Fruit fly (Drosophila melanogaster) whole organism, prepupa: ENCODE results near the gene Dysb.

Source experiments
- Blimp-1 ChIP-seq: fragments of 200-800 bp; sonication (Bioruptor generic); optimal IDR thresholded peaks from 3 replicates; lab custom pipeline; 2017; ENCODE audit warnings: missing biosample characterization, missing genetic modification characterization, mild to moderate bottlenecking, moderate library complexity, missing genetic modification reagents
- CG10631 ChIP-seq: fragments of 200-800 bp; sonication (Bioruptor generic); optimal IDR thresholded peaks from 2 replicates; lab custom pipeline; 2016; ENCODE audit warnings: missing biosample characterization, missing genetic modification characterization
- CG10669 ChIP-seq: fragments of 200-800 bp; sonication (Bioruptor generic); optimal IDR thresholded peaks from 3 replicates; lab custom pipeline; 2018; ENCODE audit warnings: missing biosample characterization, mild to moderate bottlenecking, missing genetic modification characterization, moderate library complexity
- CG11294 ChIP-seq: fragments of 200-800 bp; sonication (Bioruptor generic); IDR thresholded peaks from 2 replicates; pipeline ENCODE4 v1.3.6; 2022; ENCODE audit warnings: missing biosample characterization, missing genetic modification characterization
- CG11762 ChIP-seq: fragments of 200-800 bp; sonication (Bioruptor generic); optimal IDR thresholded peaks from 3 replicates; lab custom pipeline; 2016; ENCODE audit warnings: missing biosample characterization, missing genetic modification characterization; ENCODE audit not compliant: insufficient read depth
- CG11902 ChIP-seq: fragments of 200-800 bp; sonication (Bioruptor generic); optimal IDR thresholded peaks from 3 replicates; lab custom pipeline; 2016; ENCODE audit warnings: missing biosample characterization, missing genetic modification characterization
- CG1621 ChIP-seq: fragments of 200-800 bp; sonication (Bioruptor generic); optimal IDR thresholded peaks from 3 replicates; lab custom pipeline; 2018; ENCODE audit warnings: missing biosample characterization, mild to moderate bottlenecking, missing genetic modification characterization
- CG16779 ChIP-seq: fragments of 200-800 bp; sonication (Bioruptor generic); optimal IDR thresholded peaks from 3 replicates; lab custom pipeline; 2017; ENCODE audit warnings: missing biosample characterization, mild to moderate bottlenecking, missing genetic modification characterization
- CG3032 ChIP-seq: fragments of 200-800 bp; optimal IDR thresholded peaks from 2 replicates; lab custom pipeline; 2019; ENCODE audit warnings: missing biosample characterization, mild to moderate bottlenecking, missing genetic modification characterization, moderate library complexity
- CG32006 ChIP-seq: fragments of 200-800 bp; sonication (Bioruptor generic); optimal IDR thresholded peaks from 3 replicates; lab custom pipeline; 2017; ENCODE audit warnings: missing biosample characterization, mild to moderate bottlenecking, missing genetic modification characterization
- CG34406 ChIP-seq: fragments of 200-800 bp; sonication (Bioruptor generic); optimal IDR thresholded peaks from 3 replicates; lab custom pipeline; 2016; ENCODE audit warnings: missing biosample characterization, missing genetic modification characterization
- CG3919 ChIP-seq: fragments of 200-800 bp; sonication (Bioruptor generic); optimal IDR thresholded peaks from 3 replicates; lab custom pipeline; 2016; ENCODE audit warnings: missing biosample characterization, missing genetic modification characterization
- CG4318 ChIP-seq: fragments of 200-800 bp; sonication (Bioruptor generic); optimal IDR thresholded peaks from 3 replicates; lab custom pipeline; 2017; ENCODE audit warnings: missing biosample characterization, mild to moderate bottlenecking, missing genetic modification characterization
- CG6276 ChIP-seq: fragments of 200-800 bp; sonication (Bioruptor generic); optimal IDR thresholded peaks from 2 replicates; lab custom pipeline; 2017; ENCODE audit warnings: missing biosample characterization, mild to moderate bottlenecking, missing genetic modification characterization
- CG6792 ChIP-seq: fragments of 200-800 bp; sonication (Bioruptor generic); optimal IDR thresholded peaks from 3 replicates; lab custom pipeline; 2016; ENCODE audit warnings: missing biosample characterization, missing genetic modification characterization
- CG6808 ChIP-seq: fragments of 200-800 bp; sonication (Bioruptor generic); optimal IDR thresholded peaks from 3 replicates; lab custom pipeline; 2017; ENCODE audit warnings: missing biosample characterization, missing genetic modification characterization, mild to moderate bottlenecking, moderate library complexity, missing genetic modification reagents
- CG6854 ChIP-seq: fragments of 200-800 bp; sonication (Bioruptor generic); optimal IDR thresholded peaks from 2 replicates; lab custom pipeline; 2017; ENCODE audit warnings: missing biosample characterization, mild to moderate bottlenecking, missing genetic modification characterization
- CG7368 ChIP-seq: fragments of 200-800 bp; sonication (Bioruptor generic); optimal IDR thresholded peaks from 3 replicates; lab custom pipeline; 2016; ENCODE audit warnings: missing biosample characterization, missing genetic modification characterization
- Ets21C ChIP-seq: fragments of 200-800 bp; sonication (Bioruptor generic); optimal IDR thresholded peaks from 3 replicates; lab custom pipeline; 2016; ENCODE audit warnings: missing biosample characterization, missing genetic modification characterization
- Ets96B ChIP-seq: fragments of 200-800 bp; optimal IDR thresholded peaks from 2 replicates; lab custom pipeline; 2019; ENCODE audit warnings: missing biosample characterization, mild to moderate bottlenecking, missing genetic modification characterization, moderate library complexity
- Gug ChIP-seq: fragments of 200-800 bp; sonication (Bioruptor generic); IDR thresholded peaks from 2 replicates; pipeline ENCODE4 v1.3.6; 2022; ENCODE audit warnings: missing biosample characterization, missing genetic modification characterization
- Hr39 ChIP-seq: fragments of 200-800 bp; sonication (Bioruptor generic); optimal IDR thresholded peaks from 2 replicates; lab custom pipeline; 2016; ENCODE audit warnings: missing biosample characterization, missing genetic modification characterization
- Hr4 ChIP-seq: fragments of 200-800 bp; sonication (Bioruptor generic); optimal IDR thresholded peaks from 3 replicates; lab custom pipeline; 2016; ENCODE audit warnings: missing biosample characterization, missing genetic modification characterization
- Lpt ChIP-seq: fragments of 200-800 bp; sonication (Bioruptor generic); optimal IDR thresholded peaks from 3 replicates; lab custom pipeline; 2016; ENCODE audit warnings: missing biosample characterization, missing genetic modification characterization
- Met ChIP-seq: fragments of 200-800 bp; sonication (Bioruptor generic); optimal IDR thresholded peaks from 3 replicates; lab custom pipeline; 2016; ENCODE audit warnings: missing biosample characterization, missing genetic modification characterization
- Sox102F ChIP-seq: fragments of 200-800 bp; sonication (Bioruptor generic); optimal IDR thresholded peaks from 2 replicates; lab custom pipeline; 2016; ENCODE audit warnings: missing biosample characterization, mild to moderate bottlenecking, missing genetic modification characterization
- Sox15 ChIP-seq: fragments of 200-800 bp; sonication (Bioruptor generic); optimal IDR thresholded peaks from 3 replicates; lab custom pipeline; 2016; ENCODE audit warnings: missing biosample characterization, missing genetic modification characterization
- cyc ChIP-seq: fragments of 200-800 bp; sonication (Bioruptor generic); optimal IDR thresholded peaks from 3 replicates; lab custom pipeline; 2016; ENCODE audit warnings: missing biosample characterization, missing genetic modification characterization
- dac ChIP-seq: fragments of 200-800 bp; sonication (Bioruptor generic); optimal IDR thresholded peaks from 2 replicates; lab custom pipeline; 2017; ENCODE audit warnings: missing biosample characterization, mild to moderate bottlenecking, missing genetic modification characterization
- fd85E ChIP-seq: fragments of 200-800 bp; sonication (Bioruptor generic); optimal IDR thresholded peaks from 3 replicates; lab custom pipeline; 2016; ENCODE audit warnings: missing biosample characterization, missing genetic modification characterization
- fkh ChIP-seq: fragments of 200-800 bp; sonication (Bioruptor generic); optimal IDR thresholded peaks from 3 replicates; lab custom pipeline; 2017; ENCODE audit warnings: missing biosample characterization, mild to moderate bottlenecking, missing genetic modification characterization, moderate library complexity
- lz ChIP-seq: fragments of 200-800 bp; sonication (Bioruptor generic); optimal IDR thresholded peaks from 3 replicates; lab custom pipeline; 2016; ENCODE audit warnings: missing biosample characterization, missing genetic modification characterization
- net ChIP-seq: fragments of 200-800 bp; sonication (Bioruptor generic); optimal IDR thresholded peaks from 3 replicates; lab custom pipeline; 2016; ENCODE audit warnings: missing biosample characterization, missing genetic modification characterization
- salr ChIP-seq, 2 experiments: fragments of 200-800 bp; sonication (Bioruptor generic); optimal IDR thresholded peaks; 3 replicates each; lab custom pipeline; 2016 to 2018; ENCODE audit warnings: missing biosample characterization in 2 of 2, missing genetic modification characterization in 2 of 2, mild to moderate bottlenecking in 1 of 2
- ss ChIP-seq, 2 experiments: fragments of 200-800 bp; sonication (Bioruptor generic); optimal IDR thresholded peaks; 2 replicates in 1 of 2; 3 replicates in 1 of 2; lab custom pipeline; 2017 to 2018; ENCODE audit warnings: mild to moderate bottlenecking in 2 of 2, missing biosample characterization in 2 of 2, missing genetic modification characterization in 2 of 2, moderate library complexity in 1 of 2
- svp ChIP-seq: fragments of 200-800 bp; sonication (Bioruptor generic); peaks from one replicate; lab custom pipeline; 2016; ENCODE audit warnings: missing biosample characterization, missing genetic modification characterization
- topi ChIP-seq: fragments of 200-800 bp; sonication (Bioruptor generic); optimal IDR thresholded peaks from 3 replicates; lab custom pipeline; 2016; ENCODE audit warnings: missing biosample characterization, missing genetic modification characterization

The Dysb gene

DNA sequence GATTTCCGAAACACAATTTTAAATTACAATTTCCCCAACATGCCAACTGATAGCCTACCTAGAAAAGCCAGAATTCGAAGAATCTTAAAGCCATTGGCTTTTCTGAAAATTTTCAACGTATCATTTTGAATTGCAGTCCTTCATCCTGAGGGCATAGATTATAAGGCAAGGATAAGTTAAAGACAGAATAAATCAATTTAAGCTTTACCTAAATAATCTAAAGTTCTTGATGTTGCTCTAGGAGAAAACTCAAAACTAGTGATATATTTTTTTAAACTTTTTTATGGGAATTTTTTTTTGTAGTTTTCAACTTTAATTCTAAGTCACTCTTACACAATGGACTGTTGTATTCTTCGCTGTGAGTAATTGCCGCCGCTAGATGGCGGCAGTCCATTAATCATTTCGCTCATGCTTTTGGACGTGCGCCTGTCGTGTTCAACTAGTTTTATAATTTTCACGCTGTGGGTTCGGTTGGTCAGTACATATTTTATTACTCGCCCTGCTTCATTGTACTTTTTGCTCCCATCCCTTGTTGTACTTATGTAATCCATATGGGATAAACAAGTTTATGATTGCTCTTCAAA lies 46.6 kb downstream of the Dysb start, which contains the start of gene COX6AL2:
COX6AL2 (minus strand) TSS at position 51 of the 584 bp plus-strand sequence.
- TF ChIP-seq lz (GFP tag; lab: Kevin White, UChicago): no peak
- no peak for TF ChIP-seq fkh (GFP tag; lab: Kevin White, UChicago)
- TF ChIP-seq CG11902 (GFP tag; lab: Kevin White, UChicago): no peak
- TF ChIP-seq Sox102F (GFP tag; lab: Kevin White, UChicago): no peak
- no peak for TF ChIP-seq CG1621 (tag; lab: Kevin White, UChicago)
- TF ChIP-seq CG11294 (GFP tag; lab: Robert Waterston, UW): no peak
- no peak for TF ChIP-seq CG7368 (GFP tag; lab: Kevin White, UChicago)
- no peak for TF ChIP-seq fd85E (GFP tag; lab: Kevin White, UChicago)
- no peak for TF ChIP-seq ss (GFP tag; optimal IDR thresholded peaks at IDR 0.05; lab: Kevin White, UChicago)
- no peak for TF ChIP-seq CG3032 (tag; lab: Kevin White, UChicago)
- no peak for TF ChIP-seq Sox15
- TF ChIP-seq CG10669 (GFP tag; lab: Kevin White, UChicago): no peak
- no peak for TF ChIP-seq CG6808 (GFP tag; lab: Kevin White, UChicago)
- no peak for TF ChIP-seq Blimp-1 (GFP tag; lab: Kevin White, UChicago)
- TF ChIP-seq CG32006: no peak
- TF ChIP-seq svp (GFP tag; lab: Kevin White, UChicago): no peak
- TF ChIP-seq CG6276 (GFP tag; lab: Kevin White, UChicago): no peak
- no peak for TF ChIP-seq Ets96B (tag; lab: Kevin White, UChicago)

DNA sequence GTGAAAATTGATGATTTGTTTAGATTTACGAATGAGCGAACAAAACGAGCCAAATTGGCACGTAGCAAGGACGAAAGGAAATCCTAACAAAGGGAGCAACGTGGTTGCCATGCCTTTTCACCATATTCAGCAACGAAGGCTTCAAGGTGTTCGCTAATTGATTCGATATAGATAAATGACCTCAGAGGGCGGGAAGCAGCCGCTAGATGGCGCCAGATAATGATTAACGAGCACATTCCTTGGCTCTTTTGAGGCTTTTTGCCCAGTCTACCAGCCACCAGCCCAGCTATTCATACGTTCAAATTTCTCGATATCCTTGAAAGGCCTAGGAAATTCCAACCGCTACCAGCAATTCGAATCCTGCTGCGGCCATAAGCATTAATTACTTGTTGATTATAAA lies 48.9 kb downstream of the Dysb start:
- TF ChIP-seq CG6854 (no peak), dac (no peak), CG6792 (GFP tag; lab: Kevin White, UChicago) (no peak), CG1621 (tag; lab: Kevin White, UChicago) (no peak), salr (GFP tag; optimal IDR thresholded peaks at IDR 0.05; lab: Kevin White, UChicago) (no peak), CG3919 (GFP tag; lab: Kevin White, UChicago) (no peak), cyc (GFP tag; lab: Kevin White, UChicago) (no peak), Hr4 (GFP tag; lab: Kevin White, UChicago) (no peak), Met (GFP tag; lab: Kevin White, UChicago) (no peak), CG4318 (no peak), CG6808 (GFP tag; lab: Kevin White, UChicago) (no peak), CG11902 (GFP tag; lab: Kevin White, UChicago) (no peak), Gug (GFP tag; lab: Robert Waterston, UW) (no peak), net (GFP tag; lab: Kevin White, UChicago) (no peak), Ets21C (GFP tag; lab: Kevin White, UChicago) (no peak)

DNA sequence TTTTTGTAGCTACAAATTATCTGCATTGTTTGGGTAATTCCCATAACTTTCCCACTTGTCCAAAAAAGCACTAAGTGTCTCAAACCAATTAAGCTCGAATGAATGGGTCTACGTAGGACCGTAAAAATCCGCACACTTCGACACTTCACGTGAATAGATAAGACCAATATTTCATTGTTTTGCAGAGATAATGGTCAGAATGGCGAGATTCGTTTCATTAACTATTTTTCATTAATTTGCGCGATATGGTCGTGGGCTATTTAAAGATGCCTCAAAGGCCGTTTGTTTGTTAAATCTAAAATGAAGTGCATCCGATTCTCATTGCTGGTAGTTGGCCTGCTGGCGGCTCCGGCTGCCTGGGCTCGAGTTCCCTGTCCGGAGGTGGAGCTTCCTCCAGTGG lies 49.7 kb downstream of the Dysb start, which contains the start of gene CG6839:
CG6839 (plus strand) TSS at position 301 of the 400 bp plus-strand sequence.
- no peak for TF ChIP-seq Hr4 (GFP tag; lab: Kevin White, UChicago)
- TF ChIP-seq topi (GFP tag; lab: Kevin White, UChicago): no peak
- no peak for TF ChIP-seq CG34406 (GFP tag; lab: Kevin White, UChicago)
- TF ChIP-seq Sox15: no peak
- TF ChIP-seq CG6792 (GFP tag; lab: Kevin White, UChicago): no peak
- no peak for TF ChIP-seq CG11762 (GFP tag; lab: Kevin White, UChicago)
- no peak for TF ChIP-seq CG1621 (tag; lab: Kevin White, UChicago)
- no peak for TF ChIP-seq CG6854
- TF ChIP-seq CG10631 (GFP tag; lab: Kevin White, UChicago): no peak
- no peak for TF ChIP-seq net (GFP tag; lab: Kevin White, UChicago)
- no peak for TF ChIP-seq dac
- TF ChIP-seq CG10669 (GFP tag; lab: Kevin White, UChicago): no peak
- TF ChIP-seq fkh (GFP tag; lab: Kevin White, UChicago): no peak
- TF ChIP-seq Hr39 (GFP tag; lab: Kevin White, UChicago): no peak
- no peak for TF ChIP-seq CG16779 (tag; lab: Kevin White, UChicago)
- TF ChIP-seq Ets21C (GFP tag; lab: Kevin White, UChicago): no peak
- no peak for TF ChIP-seq Sox102F (GFP tag; lab: Kevin White, UChicago)
- no peak for TF ChIP-seq cyc (GFP tag; lab: Kevin White, UChicago)
- no peak for TF ChIP-seq Lpt (GFP tag; lab: Kevin White, UChicago)
